Worm (Caenorhabditis elegans) whole organism, L2 larva: ENCODE data around the gene dgk-3.

Experiments used
- C34F6.9 ChIP-seq: fragments of 150-350 bp; optimal IDR thresholded peaks from 2 replicates; lab custom pipeline; 2014; ENCODE audit warnings: missing biosample characterization, missing genetic modification characterization
- F13H6.1 ChIP-seq: sonication (generic microtip); optimal IDR thresholded peaks from 2 replicates; lab custom pipeline; 2016; ENCODE audit warnings: missing genetic modification characterization, missing compliant biosample characterization
- R02D3.7 ChIP-seq: fragments of 150-350 bp; optimal IDR thresholded peaks from 2 replicates; lab custom pipeline; 2014; ENCODE audit warnings: missing biosample characterization, missing genetic modification characterization
- Y55F3AM.14 ChIP-seq: fragments of 200-800 bp; sonication (Bioruptor generic); optimal IDR thresholded peaks from 2 replicates; lab custom pipeline; 2018; ENCODE audit warnings: mild to moderate bottlenecking, missing genetic modification characterization, missing compliant biosample characterization
- alr-1 ChIP-seq: fragments of 150-350 bp; optimal IDR thresholded peaks from 2 replicates; lab custom pipeline; 2014; ENCODE audit warnings: missing biosample characterization, missing genetic modification characterization
- aly-2 ChIP-seq: fragments of 150-350 bp; optimal IDR thresholded peaks from 2 replicates; lab custom pipeline; 2014; ENCODE audit warnings: missing biosample characterization, missing genetic modification characterization
- ama-1 ChIP-seq: fragments of 150-350 bp; optimal IDR thresholded peaks from 2 replicates; lab custom pipeline; 2018; ENCODE audit warnings: inconsistent platforms
- blmp-1 ChIP-seq: sonication (generic microtip); optimal IDR thresholded peaks from 2 replicates; lab custom pipeline; 2017; ENCODE audit warnings: missing genetic modification characterization, mild to moderate bottlenecking, missing compliant biosample characterization, antibody characterized with exemption, moderate library complexity; ENCODE audit not compliant: insufficient read depth
- ceh-82 ChIP-seq: fragments of 150-350 bp; optimal IDR thresholded peaks from 2 replicates; lab custom pipeline; 2014; ENCODE audit warnings: missing biosample characterization, missing genetic modification characterization
- crh-2 ChIP-seq: sonication (generic microtip); optimal IDR thresholded peaks from 2 replicates; lab custom pipeline; 2017; ENCODE audit warnings: missing biosample characterization, missing genetic modification characterization
- dmd-4 ChIP-seq: sonication (generic microtip); optimal IDR thresholded peaks from 2 replicates; lab custom pipeline; 2017; ENCODE audit warnings: missing biosample characterization, missing genetic modification characterization
- egl-27 ChIP-seq: sonication (generic microtip); optimal IDR thresholded peaks from 3 replicates; lab custom pipeline; 2017; ENCODE audit warnings: missing biosample characterization, missing genetic modification reagents, missing genetic modification characterization
- elt-1 ChIP-seq: fragments of 150-350 bp; optimal IDR thresholded peaks from 2 replicates; lab custom pipeline; 2014; ENCODE audit warnings: missing biosample characterization, missing genetic modification characterization
- elt-3 ChIP-seq: sonication (generic microtip); optimal IDR thresholded peaks from 2 replicates; lab custom pipeline; 2017; ENCODE audit warnings: missing biosample characterization, missing genetic modification characterization
- fos-1 ChIP-seq: fragments of 150-350 bp; optimal IDR thresholded peaks from 2 replicates; lab custom pipeline; 2014; ENCODE audit warnings: missing biosample characterization, missing genetic modification characterization
- gmeb-1 ChIP-seq: fragments of 150-350 bp; optimal IDR thresholded peaks from 2 replicates; lab custom pipeline; 2014; ENCODE audit warnings: missing biosample characterization, missing genetic modification characterization
- lin-11 ChIP-seq: fragments of 150-350 bp; sonication (generic microtip); optimal IDR thresholded peaks from 2 replicates; lab custom pipeline; 2014; ENCODE audit warnings: missing biosample characterization, missing genetic modification characterization, inconsistent platforms, mixed read lengths
- lin-13 ChIP-seq: fragments of 150-350 bp; optimal IDR thresholded peaks from 2 replicates; lab custom pipeline; 2014; ENCODE audit warnings: missing biosample characterization, missing genetic modification reagents, missing genetic modification characterization
- lin-39 ChIP-seq: fragments of 150-350 bp; optimal IDR thresholded peaks from 2 replicates; lab custom pipeline; 2014; ENCODE audit warnings: missing biosample characterization, missing genetic modification reagents, missing genetic modification characterization
- lsy-2 ChIP-seq, 2 experiments: fragments of 150-350 bp in 1 of 2; sonication (generic microtip) in 1 of 2; optimal IDR thresholded peaks; 2 replicates each; lab custom pipeline; 2014 to 2017; ENCODE audit warnings: missing biosample characterization in 2 of 2, missing genetic modification characterization in 2 of 2
- mdl-1 ChIP-seq, 2 experiments: fragments of 150-350 bp in 1 of 2; sonication (generic microtip) in 1 of 2; optimal IDR thresholded peaks; 2 replicates each; lab custom pipeline; 2017; ENCODE audit warnings: missing biosample characterization in 2 of 2, missing genetic modification characterization in 2 of 2
- nhr-10 ChIP-seq: sonication (generic microtip); optimal IDR thresholded peaks from 2 replicates; lab custom pipeline; 2017; ENCODE audit warnings: missing biosample characterization, missing genetic modification characterization
- nhr-11 ChIP-seq: fragments of 150-350 bp; optimal IDR thresholded peaks from 2 replicates; lab custom pipeline; 2014; ENCODE audit warnings: missing biosample characterization, missing genetic modification characterization
- nhr-12 ChIP-seq: fragments of 150-350 bp; optimal IDR thresholded peaks from 2 replicates; lab custom pipeline; 2014; ENCODE audit warnings: missing biosample characterization, missing genetic modification characterization
- nhr-129 ChIP-seq: fragments of 150-350 bp; optimal IDR thresholded peaks from 2 replicates; lab custom pipeline; 2014; ENCODE audit warnings: missing biosample characterization, missing genetic modification characterization
- nhr-21 ChIP-seq: fragments of 150-350 bp; optimal IDR thresholded peaks from 2 replicates; lab custom pipeline; 2014; ENCODE audit warnings: missing biosample characterization, missing genetic modification characterization
- nhr-23 ChIP-seq: fragments of 150-350 bp; optimal IDR thresholded peaks from 2 replicates; lab custom pipeline; 2014; ENCODE audit warnings: missing biosample characterization, missing genetic modification reagents, missing genetic modification characterization
- nhr-237 ChIP-seq: fragments of 150-350 bp; optimal IDR thresholded peaks from 2 replicates; lab custom pipeline; 2014; ENCODE audit warnings: missing biosample characterization, missing genetic modification characterization
- nhr-6 ChIP-seq: fragments of 150-350 bp; optimal IDR thresholded peaks from 2 replicates; lab custom pipeline; 2014; ENCODE audit warnings: missing biosample characterization, missing genetic modification characterization
- nhr-77 ChIP-seq: fragments of 150-350 bp; optimal IDR thresholded peaks from 2 replicates; lab custom pipeline; 2014; ENCODE audit warnings: missing biosample characterization, missing genetic modification characterization
- skn-1 ChIP-seq: sonication (generic microtip); optimal IDR thresholded peaks from 2 replicates; lab custom pipeline; 2017; ENCODE audit warnings: missing biosample characterization, missing genetic modification characterization
- sma-9 ChIP-seq, 2 experiments: fragments of 150-350 bp in 1 of 2; sonication (generic microtip) in 1 of 2; optimal IDR thresholded peaks; 2 replicates each; lab custom pipeline; 2014 to 2016; ENCODE audit warnings: missing genetic modification characterization in 2 of 2, mild to moderate bottlenecking in 1 of 2, missing biosample characterization in 1 of 2, missing compliant biosample characterization in 1 of 2, missing genetic modification reagents in 1 of 2, moderate library complexity in 1 of 2
- snpc-4 ChIP-seq: fragments of 150-350 bp; optimal IDR thresholded peaks from 2 replicates; lab custom pipeline; 2014; ENCODE audit warnings: missing biosample characterization, missing genetic modification characterization
- unc-55 ChIP-seq: fragments of 150-350 bp; sonication (generic microtip); optimal IDR thresholded peaks from 3 replicates; lab custom pipeline; 2014; ENCODE audit warnings: missing biosample characterization, missing genetic modification reagents, missing genetic modification characterization
- unc-62 ChIP-seq: fragments of 150-350 bp; optimal IDR thresholded peaks from 2 replicates; lab custom pipeline; 2014; ENCODE audit warnings: missing biosample characterization, missing genetic modification reagents, missing genetic modification characterization
- zag-1 ChIP-seq: fragments of 150-350 bp; optimal IDR thresholded peaks from 2 replicates; lab custom pipeline; 2014; ENCODE audit warnings: missing biosample characterization, missing genetic modification characterization
- ztf-1 ChIP-seq: fragments of 200-800 bp; sonication (Bioruptor generic); conservative IDR thresholded peaks from 2 replicates; pipeline ENCODE4 v1.3.6; 2022; ENCODE audit warnings: missing genetic modification characterization, missing compliant biosample characterization
- ztf-11 ChIP-seq: sonication (generic microtip); optimal IDR thresholded peaks from 2 replicates; lab custom pipeline; 2017; ENCODE audit warnings: missing biosample characterization, missing genetic modification characterization

dgk-3 gene

ce11 chrIII:9191091-9191490, 28.2 kb downstream of the dgk-3 start, which contains the start of gene cls-3:
TSS of gene cls-3 (minus strand) at chrIII:9191109.
- TF ChIP-seq zag-1 (peak; percentile 7), gmeb-1 (tag; lab: Kevin White, UChicago) (peak; percentile 80), nhr-129 (peak; percentile 36), lsy-2 (tag; optimal IDR thresholded peaks at IDR 0.05; lab: Kevin White, UChicago) (peak in 1 of 2 experiments; percentile 82), F13H6.1 (tag; lab: Kevin White, UChicago) (peak; percentile 16), C34F6.9 (tag; lab: Kevin White, UChicago) (peak; percentile 59), elt-1 (tag; lab: Kevin White, UChicago) (no peak), snpc-4 (no peak), sma-9 (GFP tag; optimal IDR thresholded peaks at IDR 0.05; lab: Kevin White, UChicago) (peak; percentile 61), sma-9 (tag; optimal IDR thresholded peaks at IDR 0.05; lab: Kevin White, UChicago) (no peak), nhr-21 (tag; lab: Kevin White, UChicago) (peak; percentile 9), unc-62 (no peak), unc-55 (GFP tag; lab: Kevin White, UChicago) (peak; percentile 47), nhr-6 (peak; percentile 26)
- TF ChIP-seq, all 48 proteins: peak for 10

- no peak for TF ChIP-seq nhr-12 (tag; lab: Kevin White, UChicago)
- no peak for TF ChIP-seq gmeb-1 (tag; lab: Kevin White, UChicago)
- TF ChIP-seq R02D3.7 (tag; lab: Kevin White, UChicago), result no peak
- no peak for TF ChIP-seq alr-1
- no peak for TF ChIP-seq F13H6.1 (tag; lab: Kevin White, UChicago)
- no peak for TF ChIP-seq ama-1
- TF ChIP-seq C34F6.9 (tag; lab: Kevin White, UChicago), result no peak
- TF ChIP-seq dmd-4 (tag; lab: Kevin White, UChicago), result no peak
- TF ChIP-seq zag-1, result no peak
- no peak for TF ChIP-seq blmp-1 (tag; lab: Kevin White, UChicago)
- no peak for TF ChIP-seq aly-2 (tag; lab: Kevin White, UChicago)
- no peak for TF ChIP-seq egl-27 (tag; lab: Kevin White, UChicago)
- TF ChIP-seq sma-9 (GFP tag; optimal IDR thresholded peaks at IDR 0.05; lab: Kevin White, UChicago), result no peak
- TF ChIP-seq sma-9 (tag; optimal IDR thresholded peaks at IDR 0.05; lab: Kevin White, UChicago), result no peak
- TF ChIP-seq, all 48 proteins: peak for 0
Observed at ce11 chrIII:9199605-9200004, 36.7 kb downstream of the dgk-3 start, which contains the start of gene ZC84.6. TSS of gene ZC84.6 (minus strand) at chrIII:9199705.

DNA sequence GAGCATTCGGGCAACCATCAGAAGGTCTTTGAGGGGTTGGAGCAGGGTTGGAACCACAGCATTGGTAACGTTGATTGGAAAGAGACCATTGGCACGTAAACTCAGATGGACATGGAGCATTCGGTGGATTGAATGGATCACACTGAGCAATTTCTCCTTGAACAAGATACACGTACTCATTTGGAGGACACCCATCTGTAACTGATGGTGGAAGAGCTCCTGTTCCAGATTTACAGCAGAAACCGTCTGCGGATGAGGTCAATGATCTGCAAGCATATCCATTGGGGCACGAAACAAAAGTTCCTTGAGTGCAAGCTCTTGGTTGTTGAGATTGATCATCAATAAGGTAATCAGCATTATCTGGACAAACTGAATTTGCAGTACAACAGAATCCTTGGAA, 39.1 kb downstream of the dgk-3 start:
- TF ChIP-seq lin-39 (tag; lab: Kevin White, UChicago) (no peak), nhr-23 (tag; lab: Kevin White, UChicago) (no peak), ztf-1 (GFP tag; lab: Robert Waterston, UW) (no peak), nhr-129 (no peak), dmd-4 (tag; lab: Kevin White, UChicago) (no peak), skn-1 (no peak), lsy-2 (tag; optimal IDR thresholded peaks at IDR 0.05; lab: Kevin White, UChicago) (no peak)

ce11 chrIII:9206185-9206584, 43.3 kb downstream of the dgk-3 start, which contains the start of gene ZC84.1:
TSS of gene ZC84.1 (minus strand) at chrIII:9206285.
- TF ChIP-seq elt-3 (tag; lab: Kevin White, UChicago), result no peak
- TF ChIP-seq nhr-6, result no peak
- no peak for TF ChIP-seq nhr-77 (tag; lab: Kevin White, UChicago)
- no peak for TF ChIP-seq Y55F3AM.14 (GFP tag; lab: Kevin White, UChicago)
- TF ChIP-seq ceh-82 (tag; lab: Kevin White, UChicago), result no peak
- TF ChIP-seq nhr-10 (tag; lab: Kevin White, UChicago), result no peak
- no peak for TF ChIP-seq ama-1
- TF ChIP-seq lin-11 (tag; lab: Kevin White, UChicago), result no peak
- no peak for TF ChIP-seq nhr-12 (tag; lab: Kevin White, UChicago)
- no peak for TF ChIP-seq nhr-11 (tag; lab: Kevin White, UChicago)
- no peak for TF ChIP-seq lin-13 (GFP tag; lab: Kevin White, UChicago)
- TF ChIP-seq nhr-237 (tag; lab: Kevin White, UChicago), result no peak

DNA sequence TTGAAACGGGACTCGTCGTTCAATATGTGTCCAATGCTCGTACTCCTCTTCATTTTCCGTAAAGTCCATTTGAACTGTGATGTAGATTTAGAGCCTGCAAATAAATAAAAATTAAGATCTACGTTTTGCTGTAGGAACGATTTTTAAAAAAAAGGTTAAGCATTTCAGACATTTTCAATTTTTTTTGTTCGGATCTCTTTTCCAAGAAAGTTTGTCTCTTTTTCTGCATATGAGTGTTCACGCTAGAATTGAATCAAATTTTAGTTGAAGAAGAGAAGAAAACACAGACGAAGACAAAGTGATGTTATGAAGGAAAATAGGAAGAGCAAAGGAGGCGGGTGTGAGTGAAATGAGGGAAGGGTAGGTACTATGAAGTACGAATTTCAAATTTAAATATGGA, 52.5 kb downstream of the dgk-3 start, which contains the start of gene npr-29:
TSS of gene npr-29 (minus strand) at position 101 of the 400 bp plus-strand sequence.
- TF ChIP-seq C34F6.9 (tag; lab: Kevin White, UChicago) (no peak), ztf-1 (GFP tag; lab: Robert Waterston, UW) (no peak), dmd-4 (tag; lab: Kevin White, UChicago) (no peak), fos-1 (tag; lab: Kevin White, UChicago) (no peak), mdl-1 (tag; optimal IDR thresholded peaks at IDR 0.05; lab: Kevin White, UChicago) (no peak), ztf-11 (tag; lab: Kevin White, UChicago) (no peak), nhr-237 (tag; lab: Kevin White, UChicago) (no peak), lin-13 (GFP tag; lab: Kevin White, UChicago) (no peak), crh-2 (tag; lab: Kevin White, UChicago) (no peak)
